Fruit fly (Drosophila melanogaster): Measurements from ENCODE around the gene Lectin-galC1.

The Lectin-galC1 gene

dm6 chr2L:19423467-19424122 lies 6.3 kb downstream of the Lectin-galC1 start, which contains the start of the genes Alp12 and CG13085 (continued):
- TF ChIP-seq nom (GFP tag; optimal IDR thresholded peaks at IDR 0.05) (peak; percentile 83), Gsc (GFP tag; IDR thresholded peaks at IDR 0.05) (no peak), CG3163 (GFP tag; optimal IDR thresholded peaks at IDR 0.05) (peak; percentile 81), fru (optimal IDR thresholded peaks at IDR 0.05) (no peak), dysf (GFP tag; IDR thresholded peaks at IDR 0.05) (peak; percentile 98), CTCF (GFP tag; optimal IDR thresholded peaks at IDR 0.05) (peak; percentile 74), Ptx1 (GFP tag; IDR thresholded peaks at IDR 0.05) (peak; percentile 97), z (GFP tag; IDR thresholded peaks at IDR 0.05) (peak; percentile 69; the same call in 2 of the 3 replicates), emc (GFP tag; optimal IDR thresholded peaks at IDR 0.05) (peak; percentile 86), tio (GFP tag; optimal IDR thresholded peaks at IDR 0.05) (peak; percentile 98), CG13296 (GFP tag; optimal IDR thresholded peaks at IDR 0.05) (peak; percentile 99), Taf1 (GFP tag; IDR thresholded peaks at IDR 0.05) (peak; percentile 90), en (GFP tag; optimal IDR thresholded peaks at IDR 0.05) (peak; percentile 87), Oaz (GFP tag; IDR thresholded peaks at IDR 0.05) (peak; percentile 93), Poxn (GFP tag; IDR thresholded peaks at IDR 0.05) (peak; percentile 89), CG31441 (GFP tag; IDR thresholded peaks at IDR 0.05) (peak; percentile 96), CG7556 (GFP tag; optimal IDR thresholded peaks at IDR 0.05) (peak; percentile 100), lola (GFP tag; optimal IDR thresholded peaks at IDR 0.05) (peak in 2 of 3 experiments; percentile 49 to 97), CG6254 (GFP tag; optimal IDR thresholded peaks at IDR 0.05) (peak; percentile 96), twi (tag; optimal IDR thresholded peaks at IDR 0.05) (peak; percentile 95), hth (optimal IDR thresholded peaks at IDR 0.05) (no peak), ap (GFP tag; IDR thresholded peaks at IDR 0.05) (peak; percentile 92), Dip3 (GFP tag; optimal IDR thresholded peaks at IDR 0.05) (peak; percentile 89), ara (GFP tag; IDR thresholded peaks at IDR 0.05) (peak; percentile 95), gro (GFP tag; optimal IDR thresholded peaks at IDR 0.05) (peak; percentile 92), CG9609 (GFP tag; optimal IDR thresholded peaks at IDR 0.05) (peak; percentile 88), CG7786 (GFP tag; optimal IDR thresholded peaks at IDR 0.05) (peak; percentile 92), CG11695 (GFP tag; IDR thresholded peaks at IDR 0.05) (peak; percentile 98), CG8478 (optimal IDR thresholded peaks at IDR 0.05) (no peak), Trl (optimal IDR thresholded peaks at IDR 0.05) (peak; percentile 93 to 98), Trl (GFP tag; optimal IDR thresholded peaks at IDR 0.05) (peak; percentile 94), CG1529 (GFP tag; optimal IDR thresholded peaks at IDR 0.05) (peak; percentile 98), CG10654 (GFP tag; optimal IDR thresholded peaks at IDR 0.05) (peak; percentile 93), Nf-YB (GFP tag; optimal IDR thresholded peaks at IDR 0.05) (peak; percentile 90), hbn (GFP tag; IDR thresholded peaks at IDR 0.05; ENCODE audit: partially characterized antibody) (no peak), tll (GFP tag; optimal IDR thresholded peaks at IDR 0.05) (peak in 1 of 2 experiments; percentile 37), CG30403 (GFP tag; optimal IDR thresholded peaks at IDR 0.05) (peak; percentile 99), Rfx (GFP tag; IDR thresholded peaks at IDR 0.05) (peak; percentile 95), sens-2 (GFP tag; IDR thresholded peaks at IDR 0.05) (peak; percentile 77), jumu (GFP tag; optimal IDR thresholded peaks at IDR 0.05) (peak; percentile 85), Dref (GFP tag; IDR thresholded peaks at IDR 0.05) (no peak), tap (tag; optimal IDR thresholded peaks at IDR 0.05) (peak; percentile 98), CG8388 (GFP tag; optimal IDR thresholded peaks at IDR 0.05) (peak; percentile 97), danr (GFP tag; IDR thresholded peaks at IDR 0.05) (peak; percentile 93), CG13287 (GFP tag; IDR thresholded peaks at IDR 0.05; ENCODE audit: partially characterized antibody) (no peak; the same call in none of the 2 replicates), psq (GFP tag; optimal IDR thresholded peaks at IDR 0.05) (peak; percentile 85), Asciz (GFP tag; optimal IDR thresholded peaks at IDR 0.05) (peak; percentile 99), CG10321 (GFP tag; IDR thresholded peaks at IDR 0.05) (peak; percentile 78; the same call in 1 of the 2 replicates), usp (GFP tag; optimal IDR thresholded peaks at IDR 0.05) (no peak), CG14050 (GFP tag; IDR thresholded peaks at IDR 0.05) (peak; percentile 95), tgo (GFP tag; IDR thresholded peaks at IDR 0.05) (peak; percentile 97), luna (GFP tag; optimal IDR thresholded peaks at IDR 0.05) (peak; percentile 51), lmd (GFP tag; IDR thresholded peaks at IDR 0.05) (peak; percentile 98)

Data from whole organism, embryonic.